Worm (Caenorhabditis elegans) whole organism, young adult: ENCODE data around the gene cest-16.

Source experiments
- B0035.1 ChIP-seq: sonication (generic microtip); optimal IDR thresholded peaks from 2 replicates; lab custom pipeline; 2016; ENCODE audit warnings: missing genetic modification characterization, mild to moderate bottlenecking, missing compliant biosample characterization, missing genotype, missing genetic modification reagents
- C06A6.2 ChIP-seq: fragments of 200-800 bp; sonication (Bioruptor generic); conservative IDR thresholded peaks from 2 replicates; pipeline ENCODE4 v1.3.6; 2022; ENCODE audit warnings: missing genetic modification characterization, missing compliant biosample characterization
- C17E4.6 ChIP-seq: fragments of 200-800 bp; sonication (Bioruptor generic); IDR thresholded peaks from 2 replicates; pipeline ENCODE4 v1.3.6; 2022; ENCODE audit warnings: missing genetic modification reagents, missing genetic modification characterization, missing compliant biosample characterization
- F23B12.7 ChIP-seq: sonication (generic microtip); optimal IDR thresholded peaks from 2 replicates; lab custom pipeline; 2017; ENCODE audit warnings: missing genetic modification characterization, mild to moderate bottlenecking, missing compliant biosample characterization, antibody characterized with exemption, moderate library complexity; ENCODE audit not compliant: insufficient read depth
- F37B4.10 ChIP-seq: fragments of 200-800 bp; sonication (Bioruptor generic); IDR thresholded peaks from 2 replicates; pipeline ENCODE4 v1.3.6; 2022; ENCODE audit warnings: missing genetic modification characterization, missing compliant biosample characterization
- F52B5.7 ChIP-seq: sonication (generic microtip); optimal IDR thresholded peaks from 2 replicates; lab custom pipeline; 2016; ENCODE audit warnings: mild to moderate bottlenecking, missing genetic modification characterization, missing compliant biosample characterization
- F57C9.4 ChIP-seq: sonication (generic microtip); optimal IDR thresholded peaks from 2 replicates; lab custom pipeline; 2017; ENCODE audit warnings: mild to moderate bottlenecking, missing genetic modification characterization, missing compliant biosample characterization
- K11D2.4 ChIP-seq: fragments of 200-800 bp; sonication (Bioruptor generic); IDR thresholded peaks from 2 replicates; pipeline ENCODE4 v1.3.6; 2022; ENCODE audit warnings: missing genetic modification reagents, missing genetic modification characterization, missing compliant biosample characterization
- K12H6.12 ChIP-seq: fragments of 200-800 bp; sonication (Bioruptor generic); optimal IDR thresholded peaks from 2 replicates; lab custom pipeline; 2018; ENCODE audit warnings: mild to moderate bottlenecking, missing genetic modification characterization, missing compliant biosample characterization
- Y53G8AR.9 ChIP-seq: fragments of 200-800 bp; sonication (Bioruptor generic); conservative IDR thresholded peaks from 2 replicates; pipeline ENCODE4 v1.3.6; 2022; ENCODE audit warnings: missing genetic modification reagents, missing genetic modification characterization, missing compliant biosample characterization
- Y95B8A.8 ChIP-seq: fragments of 200-800 bp; sonication (Bioruptor generic); IDR thresholded peaks from 2 replicates; pipeline ENCODE4 v1.3.6; 2022; ENCODE audit warnings: missing genetic modification reagents, missing genetic modification characterization, missing compliant biosample characterization
- ama-1 ChIP-seq, 3 experiments: fragments of 150-350 bp in 1 of 3; sonication (generic microtip) in 2 of 3; optimal IDR thresholded peaks; 2 replicates each; lab custom pipeline; 2014 to 2018; ENCODE audit warnings: missing biosample characterization in 2 of 3, missing genetic modification characterization in 2 of 3, missing genetic modification reagents in 2 of 3
- aptf-2 ChIP-seq: fragments of 200-800 bp; sonication (Bioruptor generic); conservative IDR thresholded peaks from 2 replicates; pipeline ENCODE4 v1.3.6; 2022; ENCODE audit warnings: missing genetic modification reagents, missing genetic modification characterization, missing compliant biosample characterization
- aptf-3 ChIP-seq: fragments of 200-800 bp; sonication (Bioruptor generic); IDR thresholded peaks from 2 replicates; pipeline ENCODE4 v1.3.6; 2022; ENCODE audit warnings: missing genetic modification characterization, missing compliant biosample characterization
- atf-7 ChIP-seq: sonication (generic microtip); optimal IDR thresholded peaks from 2 replicates; lab custom pipeline; 2017; ENCODE audit warnings: mild to moderate bottlenecking, missing genetic modification characterization, missing compliant biosample characterization
- bed-2 ChIP-seq: fragments of 200-800 bp; sonication (Bioruptor generic); IDR thresholded peaks from 2 replicates; pipeline ENCODE4 v1.3.6; 2022; ENCODE audit warnings: missing genetic modification reagents, missing genetic modification characterization, missing compliant biosample characterization
- cebp-1 ChIP-seq, 2 experiments: fragments of 200-800 bp in 1 of 2; sonication (Bioruptor generic) in 1 of 2; sonication (generic microtip) in 1 of 2; IDR thresholded peaks in 1 of 2; optimal IDR thresholded peaks in 1 of 2; 2 replicates each; pipeline versions ENCODE4 v1.3.6 to Lab custom; 2017 to 2022; ENCODE audit warnings: missing compliant biosample characterization in 2 of 2, missing genetic modification characterization in 2 of 2, mild to moderate bottlenecking in 1 of 2, missing genetic modification reagents in 1 of 2, moderate library complexity in 1 of 2
- cebp-2 ChIP-seq: fragments of 200-800 bp; sonication (Bioruptor generic); IDR thresholded peaks from 2 replicates; pipeline ENCODE4 v1.3.6; 2022; ENCODE audit warnings: missing genetic modification characterization, missing compliant biosample characterization
- ceh-27 ChIP-seq: fragments of 200-800 bp; sonication (Bioruptor generic); optimal IDR thresholded peaks from 2 replicates; lab custom pipeline; 2018; ENCODE audit warnings: mild to moderate bottlenecking, missing genetic modification characterization, moderate library complexity, missing compliant biosample characterization
- chd-7 ChIP-seq: sonication (generic microtip); optimal IDR thresholded peaks from 2 replicates; lab custom pipeline; 2016; ENCODE audit warnings: mild to moderate bottlenecking, missing genetic modification characterization, moderate library complexity, missing compliant biosample characterization
- dox-1 ChIP-seq: fragments of 200-800 bp; sonication (Bioruptor generic); IDR thresholded peaks from 2 replicates; pipeline ENCODE4 v1.3.6; 2022; ENCODE audit warnings: missing genetic modification reagents, missing genetic modification characterization, missing compliant biosample characterization
- dpff-1 ChIP-seq: sonication (generic microtip); optimal IDR thresholded peaks from 2 replicates; lab custom pipeline; 2017; ENCODE audit warnings: mild to moderate bottlenecking, missing genetic modification characterization, missing compliant biosample characterization
- ets-4 ChIP-seq: fragments of 200-800 bp; sonication (Bioruptor generic); optimal IDR thresholded peaks from 2 replicates; lab custom pipeline; 2018; ENCODE audit warnings: mild to moderate bottlenecking, missing genetic modification characterization, missing compliant biosample characterization
- gei-17 ChIP-seq: fragments of 200-800 bp; sonication (Bioruptor generic); optimal IDR thresholded peaks from 2 replicates; lab custom pipeline; 2018; ENCODE audit warnings: mild to moderate bottlenecking, missing genetic modification characterization, missing compliant biosample characterization
- hlh-12 ChIP-seq: sonication (generic microtip); optimal IDR thresholded peaks from 2 replicates; lab custom pipeline; 2016; ENCODE audit warnings: missing genetic modification characterization, missing compliant biosample characterization
- hmg-1.2 ChIP-seq: fragments of 200-800 bp; sonication (Bioruptor generic); IDR thresholded peaks from 2 replicates; pipeline ENCODE4 v1.3.6; 2022; ENCODE audit warnings: missing genetic modification reagents, missing genetic modification characterization, missing compliant biosample characterization
- let-607 ChIP-seq, 2 experiments: fragments of 200-800 bp in 1 of 2; sonication (Bioruptor generic) in 1 of 2; sonication (generic microtip) in 1 of 2; optimal IDR thresholded peaks; 2 replicates each; lab custom pipeline; 2016 to 2018; ENCODE audit warnings: mild to moderate bottlenecking in 2 of 2, missing compliant biosample characterization in 2 of 2, missing genetic modification characterization in 2 of 2, moderate library complexity in 2 of 2, missing genotype in 1 of 2
- lin-26 ChIP-seq: fragments of 200-800 bp; sonication (Bioruptor generic); IDR thresholded peaks from 2 replicates; pipeline ENCODE4 v1.3.6; 2022; ENCODE audit warnings: missing genetic modification reagents, missing genetic modification characterization, missing compliant biosample characterization
- lin-35 ChIP-seq, 3 experiments: fragments of 150-350 bp in 2 of 3; sonication (generic microtip) in 1 of 3; optimal IDR thresholded peaks; 2 replicates each; lab custom pipeline; 2014 to 2018; ENCODE audit warnings: missing biosample characterization in 3 of 3, missing genetic modification characterization in 3 of 3, missing genetic modification reagents in 3 of 3
- lsy-27 ChIP-seq: sonication (generic microtip); optimal IDR thresholded peaks from 2 replicates; lab custom pipeline; 2017; ENCODE audit warnings: missing genetic modification characterization, mild to moderate bottlenecking, missing compliant biosample characterization, antibody characterized with exemption, missing genotype, borderline replicate concordance; ENCODE audit not compliant: insufficient read depth
- mcd-1 ChIP-seq: fragments of 200-800 bp; sonication (Bioruptor generic); IDR thresholded peaks from 2 replicates; pipeline ENCODE4 v1.3.6; 2022; ENCODE audit warnings: missing genetic modification reagents, missing genetic modification characterization, missing compliant biosample characterization
- pbrm-1 ChIP-seq: fragments of 200-800 bp; sonication (Bioruptor generic); IDR thresholded peaks from 2 replicates; pipeline ENCODE4 v1.3.6; 2022; ENCODE audit warnings: missing genetic modification reagents, missing genetic modification characterization, missing compliant biosample characterization
- repo-1 ChIP-seq: sonication (generic microtip); optimal IDR thresholded peaks from 2 replicates; lab custom pipeline; 2017; ENCODE audit warnings: mild to moderate bottlenecking, missing genetic modification characterization, missing compliant biosample characterization
- snpc-1.3 ChIP-seq: sonication (generic microtip); optimal IDR thresholded peaks from 2 replicates; lab custom pipeline; 2017; ENCODE audit warnings: missing genetic modification characterization, mild to moderate bottlenecking, missing compliant biosample characterization, antibody characterized with exemption, moderate library complexity, missing genotype, missing genetic modification reagents; ENCODE audit not compliant: insufficient read depth
- tbp1 ChIP-seq: fragments of 200-800 bp; sonication (Bioruptor generic); optimal IDR thresholded peaks from 2 replicates; lab custom pipeline; 2018; ENCODE audit warnings: mild to moderate bottlenecking, missing genetic modification characterization, missing compliant biosample characterization
- tlf-1 ChIP-seq: fragments of 200-800 bp; sonication (Bioruptor generic); optimal IDR thresholded peaks from 2 replicates; lab custom pipeline; 2018; ENCODE audit warnings: mild to moderate bottlenecking, missing genetic modification characterization, missing compliant biosample characterization
- xnd-1 ChIP-seq: sonication (generic microtip); optimal IDR thresholded peaks from 2 replicates; lab custom pipeline; 2016; ENCODE audit warnings: missing genotype, missing genetic modification reagents, missing genetic modification characterization, missing compliant biosample characterization
- zfh-2 ChIP-seq: fragments of 200-800 bp; sonication (Bioruptor generic); conservative IDR thresholded peaks from 2 replicates; pipeline ENCODE4 v1.3.6; 2022; ENCODE audit warnings: missing genetic modification reagents, missing genetic modification characterization, missing compliant biosample characterization
- zim-3 ChIP-seq: sonication (generic microtip); optimal IDR thresholded peaks from 2 replicates; lab custom pipeline; 2017; ENCODE audit warnings: mild to moderate bottlenecking, missing genetic modification characterization, moderate library complexity, missing compliant biosample characterization
- ztf-22 ChIP-seq: fragments of 200-800 bp; sonication (Bioruptor generic); optimal IDR thresholded peaks from 2 replicates; lab custom pipeline; 2018; ENCODE audit warnings: mild to moderate bottlenecking, missing genetic modification characterization, moderate library complexity, missing compliant biosample characterization
- ztf-28 ChIP-seq: fragments of 200-800 bp; sonication (Bioruptor generic); IDR thresholded peaks from 2 replicates; pipeline ENCODE4 v1.3.6; 2022; ENCODE audit warnings: missing genetic modification reagents, missing genetic modification characterization, missing compliant biosample characterization
- ztf-3 ChIP-seq: fragments of 200-800 bp; sonication (Bioruptor generic); optimal IDR thresholded peaks from 2 replicates; lab custom pipeline; 2018; ENCODE audit warnings: mild to moderate bottlenecking, missing genetic modification characterization, missing compliant biosample characterization

The cest-16 gene

ce11 chrX:6250866-6251265, 48.9 kb upstream of the cest-16 start:
- TF ChIP-seq snpc-1.3 = no peak
- TF ChIP-seq tlf-1 (GFP tag; lab: Kevin White, UChicago) = no peak
- TF ChIP-seq bed-2 = no peak
- no peak for TF ChIP-seq ztf-28 (GFP tag; lab: Robert Waterston, UW)
- peak in 1 of 3 experiments; percentile 35 for TF ChIP-seq lin-35 (GFP tag; optimal IDR thresholded peaks at IDR 0.05; lab: Kevin White, UChicago)
- no peak for TF ChIP-seq lsy-27 (tag; lab: Kevin White, UChicago)
- TF ChIP-seq K12H6.12 = no peak

- TF ChIP-seq C17E4.6 = no peak
- no peak for TF ChIP-seq atf-7
- TF ChIP-seq F23B12.7 (tag; lab: Kevin White, UChicago) = no peak
Observed at ce11 chrX:6251321-6251720, 48.4 kb upstream of the cest-16 start.

- TF ChIP-seq mcd-1 (GFP tag; lab: Robert Waterston, UW) (peak; percentile 33), ztf-22 (GFP tag; lab: Kevin White, UChicago) (peak; percentile 26), K11D2.4 (GFP tag; lab: Robert Waterston, UW) (peak; percentile 48), repo-1 (tag; lab: Kevin White, UChicago) (peak; percentile 27), hlh-12 (tag; lab: Kevin White, UChicago) (no peak), dpff-1 (tag; lab: Kevin White, UChicago) (no peak), tbp1 (GFP tag; lab: Kevin White, UChicago) (peak; percentile 53), let-607 (tag; optimal IDR thresholded peaks at IDR 0.05; lab: Kevin White, UChicago) (peak; percentile 1 to 22), dox-1 (GFP tag; lab: Robert Waterston, UW) (peak; percentile 36; the same call in 1 of the 2 replicates), zfh-2 (GFP tag; lab: Robert Waterston, UW) (peak; percentile 90), F52B5.7 (peak; percentile 34), F57C9.4 (tag; lab: Kevin White, UChicago) (peak; percentile 26), aptf-3 (GFP tag; lab: Robert Waterston, UW) (no peak), pbrm-1 (GFP tag; lab: Robert Waterston, UW) (peak; percentile 58), cebp-1 (GFP tag; IDR thresholded peaks at IDR 0.05; lab: Robert Waterston, UW) (0 out of 2 replicates have a peak, but pooled peaks have one; percentile 40), cebp-1 (tag; optimal IDR thresholded peaks at IDR 0.05; lab: Kevin White, UChicago) (peak; percentile 51), ama-1 (optimal IDR thresholded peaks at IDR 0.05; lab: Kevin White, UChicago) (peak; percentile 98), ama-1 (GFP tag; optimal IDR thresholded peaks at IDR 0.05; lab: Kevin White, UChicago) (peak in 1 of 2 experiments; percentile 34), ceh-27 (peak; percentile 4), C06A6.2 (GFP tag; lab: Robert Waterston, UW) (0 out of 2 replicates have a peak, but pooled peaks have one; percentile 11), F37B4.10 (GFP tag; lab: Robert Waterston, UW) (no peak), tlf-1 (GFP tag; lab: Kevin White, UChicago) (no peak), K12H6.12 (no peak), xnd-1 (tag; lab: Kevin White, UChicago) (no peak), ztf-28 (GFP tag; lab: Robert Waterston, UW) (no peak), ets-4 (no peak), bed-2 (no peak), gei-17 (GFP tag; lab: Kevin White, UChicago) (peak; percentile 66), B0035.1 (no peak), aptf-2 (GFP tag; lab: Robert Waterston, UW) (no peak), ztf-3 (GFP tag; lab: Kevin White, UChicago) (peak; percentile 9), hmg-1.2 (peak; percentile 36), chd-7 (tag; lab: Kevin White, UChicago) (peak; percentile 30), lin-26 (peak; percentile 49; the same call in 1 of the 2 replicates), zim-3 (tag; lab: Kevin White, UChicago) (peak; percentile 45), Y95B8A.8 (0 out of 2 replicates have a peak, but pooled peaks have one; percentile 47), cebp-2 (0 out of 2 replicates have a peak, but pooled peaks have one; percentile 13), Y53G8AR.9 (GFP tag; lab: Robert Waterston, UW) (0 out of 2 replicates have a peak, but pooled peaks have one; percentile 52)
Observed at ce11 chrX:6251947-6252617, 47.7 kb upstream of the cest-16 start.
